Worm (Caenorhabditis elegans) whole organism, L3 larva: Measurements from ENCODE around the gene C25E10.12.

Experiments used
- R02D3.7 ChIP-seq: fragments of 150-350 bp; optimal IDR thresholded peaks from 2 replicates; lab custom pipeline; 2014; ENCODE audit warnings: missing biosample characterization, missing genetic modification characterization
- ZK546.5 ChIP-seq: sonication (generic microtip); optimal IDR thresholded peaks from 2 replicates; lab custom pipeline; 2017; ENCODE audit warnings: missing biosample characterization, missing genetic modification characterization
- aly-2 ChIP-seq: fragments of 150-350 bp; optimal IDR thresholded peaks from 2 replicates; lab custom pipeline; 2014; ENCODE audit warnings: missing biosample characterization, missing genetic modification characterization
- ama-1 ChIP-seq: fragments of 150-350 bp; optimal IDR thresholded peaks from 2 replicates; lab custom pipeline; 2018
- ceh-16 ChIP-seq: sonication (generic microtip); optimal IDR thresholded peaks from 2 replicates; lab custom pipeline; 2017; ENCODE audit warnings: missing biosample characterization, missing genetic modification characterization
- ceh-28 ChIP-seq: fragments of 150-350 bp; optimal IDR thresholded peaks from 2 replicates; lab custom pipeline; 2014; ENCODE audit warnings: missing biosample characterization, missing genetic modification reagents, missing genetic modification characterization
- ceh-82 ChIP-seq: fragments of 150-350 bp; optimal IDR thresholded peaks from 2 replicates; lab custom pipeline; 2014; ENCODE audit warnings: missing biosample characterization, missing genetic modification characterization
- ceh-9 ChIP-seq: sonication (generic microtip); optimal IDR thresholded peaks from 2 replicates; lab custom pipeline; 2018; ENCODE audit warnings: missing biosample characterization, missing genetic modification characterization
- egl-27 ChIP-seq: sonication (generic microtip); optimal IDR thresholded peaks from 4 replicates; lab custom pipeline; 2017; ENCODE audit warnings: missing biosample characterization, missing genetic modification reagents, missing genetic modification characterization
- egl-5 ChIP-seq: fragments of 150-350 bp; optimal IDR thresholded peaks from 2 replicates; lab custom pipeline; 2017; ENCODE audit warnings: missing biosample characterization, missing genetic modification reagents, missing genetic modification characterization, inconsistent platforms
- elt-3 ChIP-seq, 3 experiments: fragments of 150-350 bp in 1 of 3; sonication (generic microtip) in 2 of 3; optimal IDR thresholded peaks; 2 replicates in 2 of 3; 4 replicates in 1 of 3; lab custom pipeline; 2014 to 2017; ENCODE audit warnings: missing biosample characterization in 3 of 3, missing genetic modification characterization in 3 of 3
- eor-1 ChIP-seq, 2 experiments: fragments of 150-350 bp; optimal IDR thresholded peaks; 2 replicates each; lab custom pipeline; 2014 to 2018; ENCODE audit warnings: missing biosample characterization in 2 of 2, missing genetic modification characterization in 2 of 2
- fkh-10 ChIP-seq: sonication (generic microtip); optimal IDR thresholded peaks from 2 replicates; lab custom pipeline; 2017; ENCODE audit warnings: missing biosample characterization, missing genetic modification reagents, missing genetic modification characterization
- fkh-2 ChIP-seq: fragments of 150-350 bp; optimal IDR thresholded peaks from 2 replicates; lab custom pipeline; 2014; ENCODE audit warnings: missing biosample characterization, missing genetic modification reagents, missing genetic modification characterization
- fos-1 ChIP-seq: fragments of 150-350 bp; optimal IDR thresholded peaks from 2 replicates; lab custom pipeline; 2014; ENCODE audit warnings: missing biosample characterization, missing genetic modification characterization
- hmg-11 ChIP-seq: sonication (generic microtip); optimal IDR thresholded peaks from 2 replicates; lab custom pipeline; 2016; ENCODE audit warnings: missing genetic modification characterization, missing compliant biosample characterization
- jun-1 ChIP-seq: fragments of 150-350 bp; optimal IDR thresholded peaks from 2 replicates; lab custom pipeline; 2014; ENCODE audit warnings: missing biosample characterization, missing genetic modification reagents, missing genetic modification characterization
- lin-15B ChIP-seq: fragments of 150-350 bp; optimal IDR thresholded peaks from 2 replicates; lab custom pipeline; 2014; ENCODE audit warnings: missing biosample characterization, missing genetic modification characterization
- lin-39 ChIP-seq: fragments of 150-350 bp; optimal IDR thresholded peaks from 2 replicates; lab custom pipeline; 2018; ENCODE audit warnings: missing biosample characterization, missing genetic modification reagents, missing genetic modification characterization
- lsy-12 ChIP-seq: sonication (generic microtip); optimal IDR thresholded peaks from 2 replicates; lab custom pipeline; 2016; ENCODE audit warnings: mild to moderate bottlenecking, missing genetic modification characterization, missing compliant biosample characterization
- mdl-1 ChIP-seq: fragments of 150-350 bp; optimal IDR thresholded peaks from 2 replicates; lab custom pipeline; 2014; ENCODE audit warnings: missing biosample characterization, missing genetic modification characterization
- mml-1 ChIP-seq: fragments of 150-350 bp; sonication (generic microtip); optimal IDR thresholded peaks from 3 replicates; lab custom pipeline; 2014; ENCODE audit warnings: missing biosample characterization, missing genetic modification characterization
- nhr-11 ChIP-seq: fragments of 150-350 bp; optimal IDR thresholded peaks from 2 replicates; lab custom pipeline; 2014; ENCODE audit warnings: missing biosample characterization, missing genetic modification characterization
- nhr-12 ChIP-seq: fragments of 150-350 bp; optimal IDR thresholded peaks from 2 replicates; lab custom pipeline; 2014; ENCODE audit warnings: missing biosample characterization, missing genetic modification characterization
- nhr-23 ChIP-seq: fragments of 150-350 bp; optimal IDR thresholded peaks from 2 replicates; lab custom pipeline; 2014; ENCODE audit warnings: missing biosample characterization, missing genetic modification reagents, missing genetic modification characterization
- nhr-237 ChIP-seq: fragments of 150-350 bp; optimal IDR thresholded peaks from 2 replicates; lab custom pipeline; 2014; ENCODE audit warnings: missing biosample characterization, missing genetic modification characterization
- nhr-25 ChIP-seq: sonication (generic microtip); optimal IDR thresholded peaks from 2 replicates; lab custom pipeline; 2017; ENCODE audit warnings: missing biosample characterization, missing genetic modification characterization
- nhr-77 ChIP-seq: fragments of 150-350 bp; optimal IDR thresholded peaks from 2 replicates; lab custom pipeline; 2014; ENCODE audit warnings: missing biosample characterization, missing genetic modification characterization
- pha-4 ChIP-seq: fragments of 150-350 bp; optimal IDR thresholded peaks from 2 replicates; lab custom pipeline; 2014; ENCODE audit warnings: missing biosample characterization, missing genetic modification reagents, missing genetic modification characterization
- pqm-1 ChIP-seq: fragments of 150-350 bp; optimal IDR thresholded peaks from 2 replicates; lab custom pipeline; 2017; ENCODE audit warnings: missing biosample characterization, missing genetic modification characterization, inconsistent platforms
- sea-2 ChIP-seq: fragments of 150-350 bp; sonication (generic microtip); optimal IDR thresholded peaks from 4 replicates; lab custom pipeline; 2014; ENCODE audit warnings: missing biosample characterization, missing genetic modification reagents, missing genetic modification characterization
- skn-1 ChIP-seq: fragments of 150-350 bp; optimal IDR thresholded peaks from 2 replicates; lab custom pipeline; 2014; ENCODE audit warnings: missing biosample characterization, missing genetic modification characterization
- snpc-4 ChIP-seq: fragments of 150-350 bp; optimal IDR thresholded peaks from 2 replicates; lab custom pipeline; 2014; ENCODE audit warnings: missing biosample characterization, missing genetic modification characterization
- tbx-2 ChIP-seq: sonication (generic microtip); optimal IDR thresholded peaks from 2 replicates; lab custom pipeline; 2016; ENCODE audit warnings: mild to moderate bottlenecking, missing genetic modification characterization, missing compliant biosample characterization
- unc-39 ChIP-seq: sonication (generic microtip); optimal IDR thresholded peaks from 4 replicates; lab custom pipeline; 2017; ENCODE audit warnings: missing biosample characterization, missing genetic modification characterization
- unc-62 ChIP-seq: fragments of 150-350 bp; sonication (generic microtip); optimal IDR thresholded peaks from 4 replicates; lab custom pipeline; 2014; ENCODE audit warnings: missing biosample characterization, missing genetic modification reagents, missing genetic modification characterization
- zag-1 ChIP-seq: fragments of 150-350 bp; optimal IDR thresholded peaks from 2 replicates; lab custom pipeline; 2014; ENCODE audit warnings: missing biosample characterization, missing genetic modification characterization
- ztf-11 ChIP-seq: fragments of 150-350 bp; optimal IDR thresholded peaks from 2 replicates; lab custom pipeline; 2014; ENCODE audit warnings: missing biosample characterization, missing genetic modification characterization
- ztf-4 ChIP-seq: fragments of 150-350 bp; optimal IDR thresholded peaks from 2 replicates; lab custom pipeline; 2014; ENCODE audit warnings: missing biosample characterization, missing genetic modification characterization

C25E10.12 gene

ce11 chrV:9054771-9055170 is 7.5 kb downstream of the C25E10.12 start, which contains the start of gene swm-1:
Gene swm-1 (minus strand): TSS chrV:9054871.
- TF ChIP-seq jun-1 = no peak
- no peak for TF ChIP-seq mml-1 (tag; lab: Kevin White, UChicago)
- TF ChIP-seq nhr-237 (tag; lab: Kevin White, UChicago) = no peak
- TF ChIP-seq lsy-12 (tag; lab: Kevin White, UChicago) = no peak
- no peak for TF ChIP-seq lin-39 (tag; lab: Kevin White, UChicago)
- TF ChIP-seq snpc-4 (tag; lab: Kevin White, UChicago) = no peak
- no peak for TF ChIP-seq fos-1 (tag; lab: Kevin White, UChicago)
- TF ChIP-seq mdl-1 (tag; lab: Kevin White, UChicago) = no peak
- TF ChIP-seq ceh-9 (tag; lab: Kevin White, UChicago) = no peak
- TF ChIP-seq R02D3.7 (tag; lab: Kevin White, UChicago) = no peak
- TF ChIP-seq ama-1 = no peak
- TF ChIP-seq nhr-23 = no peak
- no peak for TF ChIP-seq fkh-2 (tag; lab: Kevin White, UChicago)
- no peak for TF ChIP-seq elt-3 (tag; optimal IDR thresholded peaks at IDR 0.05; lab: Kevin White, UChicago)
- no peak for TF ChIP-seq ceh-16 (tag; lab: Kevin White, UChicago)

- no peak for TF ChIP-seq ceh-28 (tag; lab: Kevin White, UChicago)
- no peak for TF ChIP-seq fkh-2 (tag; lab: Kevin White, UChicago)
- no peak for TF ChIP-seq R02D3.7 (tag; lab: Kevin White, UChicago)
- no peak for TF ChIP-seq ztf-11 (tag; lab: Kevin White, UChicago)
- no peak for TF ChIP-seq nhr-25 (tag; lab: Kevin White, UChicago)
- no peak for TF ChIP-seq unc-39
- TF ChIP-seq ceh-82 (tag; lab: Kevin White, UChicago) = no peak
- no peak for TF ChIP-seq nhr-23
- no peak for TF ChIP-seq fos-1 (tag; lab: Kevin White, UChicago)
- TF ChIP-seq ztf-4 = no peak
- no peak for TF ChIP-seq unc-62 (GFP tag; lab: Kevin White, UChicago)
- no peak for TF ChIP-seq lin-39 (tag; lab: Kevin White, UChicago)
- TF ChIP-seq fkh-10 (GFP tag; lab: Kevin White, UChicago) = no peak
- TF ChIP-seq sea-2 (GFP tag; lab: Kevin White, UChicago) = no peak
- TF ChIP-seq aly-2 (tag; lab: Kevin White, UChicago) = no peak
- TF ChIP-seq jun-1 = no peak
- no peak for TF ChIP-seq mml-1 (tag; lab: Kevin White, UChicago)
- no peak for TF ChIP-seq skn-1 (tag; lab: Kevin White, UChicago)
- no peak for TF ChIP-seq eor-1 (tag; optimal IDR thresholded peaks at IDR 0.05; lab: Kevin White, UChicago)
- no peak for TF ChIP-seq egl-5
These were observed 8.3 kb downstream of the C25E10.12 start, which contains the start of gene C25E10.8 for ce11 chrV:9053969-9054368. Gene C25E10.8 (minus strand): TSS chrV:9054069.

- no peak for TF ChIP-seq ceh-9 (tag; lab: Kevin White, UChicago)
- TF ChIP-seq nhr-77 (tag; lab: Kevin White, UChicago) = no peak
- TF ChIP-seq R02D3.7 (tag; lab: Kevin White, UChicago) = no peak
- no peak for TF ChIP-seq pha-4 (tag; lab: Kevin White, UChicago)
- TF ChIP-seq snpc-4 (tag; lab: Kevin White, UChicago) = no peak
- TF ChIP-seq, all 47 proteins: peak for 0
These were observed 9.0 kb downstream of the C25E10.12 start for ce11 chrV:9053235-9053634.

- TF ChIP-seq ZK546.5 (tag; lab: Kevin White, UChicago) (no peak), pqm-1 (tag; lab: Kevin White, UChicago) (no peak)
- TF ChIP-seq, all 47 proteins: peak for 0
These were observed 11.1 kb downstream of the C25E10.12 start, which contains the start of gene C25E10.7 for ce11 chrV:9051100-9051499. Gene C25E10.7 (minus strand): TSS chrV:9051200.

- TF ChIP-seq mdl-1 (tag; lab: Kevin White, UChicago) = no peak
- no peak for TF ChIP-seq aly-2 (tag; lab: Kevin White, UChicago)
- no peak for TF ChIP-seq tbx-2 (tag; lab: Kevin White, UChicago)
- no peak for TF ChIP-seq eor-1 (tag; optimal IDR thresholded peaks at IDR 0.05; lab: Kevin White, UChicago)
- TF ChIP-seq lin-15B = no peak
- no peak for TF ChIP-seq nhr-12 (tag; lab: Kevin White, UChicago)
- TF ChIP-seq nhr-11 (tag; lab: Kevin White, UChicago) = no peak
- no peak for TF ChIP-seq jun-1
- no peak for TF ChIP-seq ceh-28 (tag; lab: Kevin White, UChicago)
- TF ChIP-seq lin-39 (tag; lab: Kevin White, UChicago) = no peak
- TF ChIP-seq egl-5 = no peak
- TF ChIP-seq ZK546.5 (tag; lab: Kevin White, UChicago) = no peak
- TF ChIP-seq snpc-4 (tag; lab: Kevin White, UChicago) = no peak
- no peak for TF ChIP-seq hmg-11 (tag; lab: Kevin White, UChicago)
- no peak for TF ChIP-seq unc-39
- TF ChIP-seq egl-27 = no peak
- TF ChIP-seq zag-1 (tag; lab: Kevin White, UChicago) = no peak
These were observed 13.0 kb downstream of the C25E10.12 start for ce11 chrV:9049271-9049670.
